Fruit fly (Drosophila melanogaster) S2 (cell line): ENCODE measurements around the gene nkd.

Experiments
- CG8478 ChIP-seq: fragments of >200 bp; optimal IDR thresholded peaks from 2 replicates; lab custom pipeline; 2018
- CTCF ChIP-seq, 2 experiments: fragments of >200 bp; optimal IDR thresholded peaks; 2 replicates each; lab custom pipeline; 2018

dm6 chr3L:19056857-19057324, 11.6 kb upstream of the nkd start:
- TF ChIP-seq CTCF (optimal IDR thresholded peaks at IDR 0.05; lab: Kevin White, UChicago) (no peak), CG8478 (no peak)
